Worm (Caenorhabditis elegans) whole organism, L4 larva: ENCODE data around the gene lron-5.
A peak's percentile ranks its signal among the peaks of the same experiment; 100 is the strongest.

Experiments
- D1046.2 ChIP-seq: fragments of 200-800 bp; sonication (Bioruptor generic); IDR thresholded peaks from 2 replicates; pipeline ENCODE4 v1.3.6; 2022; ENCODE audit warnings: missing genetic modification characterization, missing compliant biosample characterization
- F26F4.8 ChIP-seq: fragments of 200-800 bp; sonication (Bioruptor generic); conservative IDR thresholded peaks from 2 replicates; pipeline ENCODE4 v1.3.6; 2022; ENCODE audit warnings: missing genetic modification characterization, missing compliant biosample characterization
- F37D6.2 ChIP-seq: sonication (generic microtip); optimal IDR thresholded peaks from 2 replicates; lab custom pipeline; 2016; ENCODE audit warnings: mild to moderate bottlenecking, missing genetic modification characterization, missing compliant biosample characterization
- R02D3.7 ChIP-seq: fragments of 150-350 bp; sonication (generic microtip); optimal IDR thresholded peaks from 3 replicates; lab custom pipeline; 2014; ENCODE audit warnings: missing biosample characterization, missing genetic modification characterization
- Y105C5A.15 ChIP-seq: fragments of 200-800 bp; sonication (Bioruptor generic); IDR thresholded peaks from 2 replicates; pipeline ENCODE4 v1.3.6; 2022; ENCODE audit warnings: missing genetic modification characterization, missing compliant biosample characterization
- Y75B8A.6 ChIP-seq: fragments of 200-800 bp; sonication (Bioruptor generic); IDR thresholded peaks from 2 replicates; pipeline ENCODE4 v1.3.6; 2022; ENCODE audit warnings: missing genetic modification reagents, missing genetic modification characterization, missing compliant biosample characterization
- ZK546.5 ChIP-seq, 2 experiments: sonication (generic microtip); optimal IDR thresholded peaks; 2 replicates each; lab custom pipeline; 2017; ENCODE audit warnings: missing biosample characterization in 2 of 2, missing genetic modification characterization in 2 of 2
- aha-1 ChIP-seq: fragments of 150-350 bp; peaks from one replicate; lab custom pipeline; 2014; ENCODE audit warnings: missing biosample characterization, missing genetic modification characterization
- attf-4 ChIP-seq: sonication (generic microtip); optimal IDR thresholded peaks from 3 replicates; lab custom pipeline; 2017; ENCODE audit warnings: missing biosample characterization, missing genetic modification characterization
- ceh-28 ChIP-seq: fragments of 150-350 bp; optimal IDR thresholded peaks from 2 replicates; lab custom pipeline; 2014; ENCODE audit warnings: missing biosample characterization, missing genetic modification reagents, missing genetic modification characterization
- ceh-44 ChIP-seq: fragments of 200-800 bp; sonication (Bioruptor generic); IDR thresholded peaks from 2 replicates; pipeline ENCODE4 v1.3.6; 2022; ENCODE audit warnings: missing genetic modification reagents, missing genetic modification characterization, missing compliant biosample characterization
- ces-1 ChIP-seq: fragments of 150-350 bp; sonication (generic microtip); optimal IDR thresholded peaks from 4 replicates; lab custom pipeline; 2014; ENCODE audit warnings: missing biosample characterization, missing genetic modification reagents, missing genetic modification characterization
- daf-16 ChIP-seq, 3 experiments: sonication (generic microtip); optimal IDR thresholded peaks; 2 replicates each; lab custom pipeline; 2016 to 2017; ENCODE audit warnings: missing genetic modification characterization in 3 of 3, missing genetic modification reagents in 3 of 3, mild to moderate bottlenecking in 2 of 3, missing compliant biosample characterization in 2 of 3, missing biosample characterization in 1 of 3, moderate library complexity in 1 of 3
- daf-19 ChIP-seq: fragments of 200-800 bp; sonication (Bioruptor generic); conservative IDR thresholded peaks from 2 replicates; pipeline ENCODE4 v1.3.6; 2022; ENCODE audit warnings: missing genetic modification characterization, missing compliant biosample characterization
- dmd-6 ChIP-seq: fragments of 200-800 bp; sonication (Bioruptor generic); IDR thresholded peaks from 2 replicates; pipeline ENCODE4 v1.3.6; 2022; ENCODE audit warnings: missing genetic modification reagents, missing genetic modification characterization, missing compliant biosample characterization
- dpl-1 ChIP-seq: fragments of 150-350 bp; optimal IDR thresholded peaks from 2 replicates; lab custom pipeline; 2014; ENCODE audit warnings: missing biosample characterization, missing genetic modification reagents, missing genetic modification characterization
- fkh-10 ChIP-seq: fragments of 150-350 bp; optimal IDR thresholded peaks from 2 replicates; lab custom pipeline; 2014; ENCODE audit warnings: missing biosample characterization, missing genetic modification reagents, missing genetic modification characterization
- gei-8 ChIP-seq: fragments of 200-800 bp; sonication (Bioruptor generic); optimal IDR thresholded peaks from 2 replicates; lab custom pipeline; 2018; ENCODE audit warnings: mild to moderate bottlenecking, missing genetic modification characterization, missing compliant biosample characterization
- hif-1 ChIP-seq, 2 experiments: sonication (generic microtip); optimal IDR thresholded peaks; 2 replicates each; lab custom pipeline; 2016 to 2017; ENCODE audit warnings: missing compliant biosample characterization in 2 of 2, missing genetic modification characterization in 2 of 2, missing genetic modification reagents in 2 of 2, missing genotype in 2 of 2, mild to moderate bottlenecking in 1 of 2
- hlh-11 ChIP-seq: fragments of 200-800 bp; sonication (Bioruptor generic); optimal IDR thresholded peaks from 2 replicates; lab custom pipeline; 2018; ENCODE audit warnings: mild to moderate bottlenecking, missing genetic modification characterization, missing compliant biosample characterization
- hlh-30 ChIP-seq: sonication (generic microtip); optimal IDR thresholded peaks from 2 replicates; lab custom pipeline; 2017; ENCODE audit warnings: antibody characterized with exemption, mild to moderate bottlenecking, missing genetic modification characterization, missing compliant biosample characterization; ENCODE audit not compliant: insufficient read depth
- hmg-1.1 ChIP-seq: fragments of 200-800 bp; sonication (Bioruptor generic); IDR thresholded peaks from 2 replicates; pipeline ENCODE4 v1.3.6; 2022; ENCODE audit warnings: missing genetic modification reagents, missing genetic modification characterization, missing compliant biosample characterization
- jun-1 ChIP-seq: fragments of 150-350 bp; optimal IDR thresholded peaks from 2 replicates; lab custom pipeline; 2014; ENCODE audit warnings: missing biosample characterization, missing genetic modification reagents, missing genetic modification characterization
- lin-38 ChIP-seq: fragments of 200-800 bp; sonication (Bioruptor generic); IDR thresholded peaks from 2 replicates; pipeline ENCODE4 v1.3.6; 2022; ENCODE audit warnings: missing genetic modification reagents, missing genetic modification characterization, missing compliant biosample characterization
- lsy-2 ChIP-seq, 2 experiments: fragments of 150-350 bp in 1 of 2; sonication (generic microtip) in 1 of 2; optimal IDR thresholded peaks; 2 replicates each; lab custom pipeline; 2014 to 2017; ENCODE audit warnings: missing biosample characterization in 2 of 2, missing genetic modification characterization in 2 of 2
- mdl-1 ChIP-seq, 2 experiments: fragments of 150-350 bp in 1 of 2; sonication (generic microtip) in 1 of 2; optimal IDR thresholded peaks; 2 replicates each; lab custom pipeline; 2014 to 2017; ENCODE audit warnings: missing biosample characterization in 2 of 2, missing genetic modification characterization in 2 of 2
- mes-2 ChIP-seq: sonication (generic microtip); optimal IDR thresholded peaks from 2 replicates; lab custom pipeline; 2016; ENCODE audit warnings: missing genotype, mild to moderate bottlenecking, missing genetic modification characterization, missing compliant biosample characterization; ENCODE audit not compliant: poor library complexity, severe bottlenecking
- nhr-11 ChIP-seq: fragments of 150-350 bp; optimal IDR thresholded peaks from 2 replicates; lab custom pipeline; 2014; ENCODE audit warnings: missing biosample characterization, missing genetic modification characterization
- nhr-111 ChIP-seq: fragments of 200-800 bp; sonication (Bioruptor generic); optimal IDR thresholded peaks from 2 replicates; lab custom pipeline; 2018; ENCODE audit warnings: mild to moderate bottlenecking, missing genetic modification characterization, missing compliant biosample characterization
- nhr-6 ChIP-seq: fragments of 150-350 bp; optimal IDR thresholded peaks from 2 replicates; lab custom pipeline; 2014; ENCODE audit warnings: missing biosample characterization, missing genetic modification characterization
- rbr-2 ChIP-seq: sonication (generic microtip); optimal IDR thresholded peaks from 2 replicates; lab custom pipeline; 2016; ENCODE audit warnings: missing genotype, missing genetic modification characterization, missing compliant biosample characterization
- saeg-2 ChIP-seq: fragments of 200-800 bp; sonication (Bioruptor generic); IDR thresholded peaks from 2 replicates; pipeline ENCODE4 v1.3.6; 2022; ENCODE audit warnings: missing genetic modification reagents, missing genetic modification characterization, missing compliant biosample characterization
- sdz-12 ChIP-seq: fragments of 200-800 bp; sonication (Bioruptor generic); optimal IDR thresholded peaks from 2 replicates; lab custom pipeline; 2018; ENCODE audit warnings: mild to moderate bottlenecking, missing genetic modification characterization, missing compliant biosample characterization
- snpc-4 ChIP-seq: fragments of 150-350 bp; optimal IDR thresholded peaks from 2 replicates; lab custom pipeline; 2014; ENCODE audit warnings: missing biosample characterization, missing genetic modification characterization
- tag-97 ChIP-seq: fragments of 200-800 bp; sonication (Bioruptor generic); IDR thresholded peaks from 2 replicates; pipeline ENCODE4 v1.3.6; 2022; ENCODE audit warnings: missing genetic modification characterization, missing compliant biosample characterization
- tra-1 ChIP-seq: fragments of 200-800 bp; sonication (Bioruptor generic); IDR thresholded peaks from 2 replicates; pipeline ENCODE4 v1.3.6; 2022; ENCODE audit warnings: missing genetic modification reagents, missing genetic modification characterization, missing compliant biosample characterization
- unc-130 ChIP-seq: sonication (generic microtip); optimal IDR thresholded peaks from 2 replicates; lab custom pipeline; 2016; ENCODE audit warnings: missing genetic modification reagents, missing genetic modification characterization, missing compliant biosample characterization
- unc-62 ChIP-seq, 3 experiments: fragments of 150-350 bp in 1 of 3; sonication (generic microtip); optimal IDR thresholded peaks in 2 of 3; peaks in 1 of 3; 1 replicate in 1 of 3; 2 replicates in 2 of 3; lab custom pipeline; 2014 to 2017; ENCODE audit warnings: missing biosample characterization in 3 of 3, missing genetic modification characterization in 3 of 3, missing genetic modification reagents in 3 of 3, missing genotype in 1 of 3
- vab-7 ChIP-seq: fragments of 200-800 bp; sonication (Bioruptor generic); IDR thresholded peaks from 2 replicates; pipeline ENCODE4 v1.3.6; 2022; ENCODE audit warnings: missing genetic modification reagents, missing genetic modification characterization, missing compliant biosample characterization
- zip-11 ChIP-seq: fragments of 200-800 bp; sonication (Bioruptor generic); IDR thresholded peaks from 2 replicates; pipeline ENCODE4 v1.3.6; 2022; ENCODE audit warnings: missing genetic modification characterization, missing compliant biosample characterization

lron-5 gene

DNA sequence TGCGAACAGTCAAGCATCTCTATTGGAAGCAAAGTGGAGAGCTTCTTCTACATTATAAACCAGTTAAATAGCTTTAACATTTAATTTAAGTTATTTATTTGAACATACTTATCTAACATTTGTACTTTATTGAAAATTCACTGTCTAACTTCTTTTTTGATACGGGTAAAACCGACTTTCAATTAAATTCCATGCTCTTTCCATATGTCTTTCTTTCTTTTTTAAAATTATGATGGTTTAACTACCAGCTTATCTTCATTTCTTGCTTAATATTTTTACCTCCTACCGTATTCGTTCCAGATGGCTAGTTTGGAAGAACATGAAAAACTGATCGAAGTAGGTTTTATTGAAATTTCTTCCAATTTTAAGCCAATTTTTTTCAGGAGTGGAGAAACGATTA is 41.3 kb upstream of the lron-5 start, which contains the start of gene F35G12.12:
TSS of gene F35G12.12 (plus strand) at position 301 of the 400 bp plus-strand sequence.
- no peak for TF ChIP-seq attf-4 (tag; lab: Kevin White, UChicago)
- no peak for TF ChIP-seq zip-11 (GFP tag; lab: Robert Waterston, UW)
- no peak for TF ChIP-seq gei-8 (GFP tag; lab: Kevin White, UChicago)
- TF ChIP-seq fkh-10 = no peak
- no peak for TF ChIP-seq F37D6.2
- no peak for TF ChIP-seq hlh-30
- TF ChIP-seq, all 104 proteins: peak for 0

DNA sequence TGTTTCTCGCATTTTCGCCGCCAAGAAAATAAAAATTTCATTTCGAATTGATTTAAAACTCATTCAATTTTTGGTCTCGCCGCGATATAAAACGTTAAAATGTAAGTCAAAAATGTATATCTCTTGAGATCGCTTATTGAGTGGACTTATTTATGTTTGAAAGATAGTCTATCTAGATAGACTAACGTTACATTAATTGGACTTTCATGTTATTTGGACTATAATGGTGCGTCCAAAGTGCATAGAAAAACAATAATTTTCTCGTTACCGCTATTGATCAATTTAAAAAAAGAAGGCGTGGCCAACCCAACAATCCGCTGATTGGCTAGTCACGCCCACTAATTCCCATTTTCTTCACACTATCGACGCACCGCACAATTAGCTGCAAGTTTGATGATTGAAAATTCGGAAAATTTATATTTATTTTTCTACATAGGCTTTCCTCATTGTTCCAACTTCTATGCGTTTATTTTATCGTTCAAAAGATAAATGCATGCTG is 38.7 kb upstream of the lron-5 start, which contains the start of gene F35G12.5:
TSS of gene F35G12.5 (plus strand) at position 51 of the 499 bp plus-strand sequence.
- TF ChIP-seq sdz-12 = no peak

DNA sequence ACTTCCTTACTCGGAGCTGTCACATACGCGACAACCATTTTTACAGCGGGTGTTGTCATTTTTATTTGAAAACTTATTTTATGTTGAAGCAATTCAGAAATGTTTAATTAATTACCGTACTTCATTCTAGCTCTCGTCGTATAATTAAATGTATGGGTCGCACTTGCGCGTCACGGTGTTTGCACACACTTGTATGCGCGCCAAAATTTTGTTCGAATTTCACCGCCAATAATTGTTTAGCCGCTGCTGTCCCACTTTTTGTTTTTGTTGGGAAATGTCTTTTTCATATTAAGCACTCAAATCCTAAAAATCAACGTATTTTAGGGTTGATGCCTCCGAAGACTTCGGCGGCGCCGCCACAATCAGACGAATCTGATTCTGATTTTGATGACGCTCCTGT is 35.7 kb upstream of the lron-5 start, which contains the start of the genes F35G12.7 and smc-4:
TSS of gene F35G12.7 (minus strand) at position 154 of the 400 bp plus-strand sequence.
TSS of gene smc-4 (plus strand) at position 325 of the 400 bp plus-strand sequence.
- TF ChIP-seq dmd-6 (GFP tag; lab: Robert Waterston, UW) (peak; percentile 47; the same call in 1 of the 2 replicates), ceh-44 (GFP tag; lab: Robert Waterston, UW) (0 out of 2 replicates have a peak, but pooled peaks have one; percentile 30), daf-19 (GFP tag; lab: Robert Waterston, UW) (peak; percentile 58; the same call in 1 of the 2 replicates), hlh-11 (peak; percentile 34), rbr-2 (tag; lab: Kevin White, UChicago) (peak; percentile 26), vab-7 (GFP tag; lab: Robert Waterston, UW) (no peak), nhr-6 (tag; lab: Kevin White, UChicago) (peak; percentile 19), unc-62 (GFP tag; optimal IDR thresholded peaks at IDR 0.05 in 1 of 2; lab: Kevin White, UChicago) (peak in 1 of 2 experiments; percentile 86), unc-62 (tag; optimal IDR thresholded peaks at IDR 0.05; lab: Kevin White, UChicago) (no peak), mes-2 (tag; lab: Kevin White, UChicago) (peak; percentile 78), unc-130 (GFP tag; lab: Kevin White, UChicago) (peak; percentile 56), F26F4.8 (no peak), hmg-1.1 (GFP tag; lab: Robert Waterston, UW) (peak; percentile 34; the same call in 1 of the 2 replicates), lin-38 (peak; percentile 66), attf-4 (tag; lab: Kevin White, UChicago) (no peak), saeg-2 (GFP tag; lab: Robert Waterston, UW) (no peak), lsy-2 (tag; optimal IDR thresholded peaks at IDR 0.05; lab: Kevin White, UChicago) (peak; percentile 60 to 93), dpl-1 (peak; percentile 85)

DNA sequence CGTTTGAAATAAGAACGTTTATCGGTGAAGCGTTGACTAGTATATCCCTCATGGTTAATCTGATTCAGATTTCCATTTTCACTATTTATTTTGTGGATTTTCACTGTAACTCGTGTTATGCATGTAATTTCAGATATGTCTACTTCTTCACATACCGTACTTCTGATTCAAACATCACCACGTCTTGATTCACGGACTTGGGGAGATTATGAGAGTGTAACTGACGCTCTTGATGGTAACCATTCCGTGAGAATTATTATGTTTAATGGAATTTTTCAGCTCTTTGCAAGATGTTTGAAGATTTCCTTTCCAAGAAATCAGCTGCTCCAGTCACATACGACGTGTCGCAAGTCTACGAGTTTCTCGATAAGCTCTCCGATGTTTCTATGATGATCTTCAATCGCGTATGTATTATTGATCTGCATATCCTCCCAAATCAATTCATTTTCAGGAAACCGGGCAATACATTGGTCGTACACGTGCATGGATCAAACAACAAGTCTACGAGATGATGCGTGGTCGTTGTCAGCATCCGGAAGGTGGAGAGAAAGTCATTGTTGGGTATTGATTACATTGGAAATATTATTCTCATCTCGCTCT is 29.6 kb upstream of the lron-5 start, which contains the start of gene erh-2:
TSS of gene erh-2 (plus strand) at position 134 of the 600 bp plus-strand sequence.
- no peak for TF ChIP-seq Y75B8A.6 (GFP tag; lab: Robert Waterston, UW)
- TF ChIP-seq zip-11 (GFP tag; lab: Robert Waterston, UW) = no peak
- TF ChIP-seq unc-62 (GFP tag; optimal IDR thresholded peaks at IDR 0.05 in 1 of 2; lab: Kevin White, UChicago) = peak in 1 of 2 experiments; percentile 74
- TF ChIP-seq unc-62 (tag; optimal IDR thresholded peaks at IDR 0.05; lab: Kevin White, UChicago) = no peak
- no peak for TF ChIP-seq nhr-11 (tag; lab: Kevin White, UChicago)
- TF ChIP-seq Y105C5A.15 = 0 out of 2 replicates have a peak, but pooled peaks have one; percentile 29
- no peak for TF ChIP-seq snpc-4 (tag; lab: Kevin White, UChicago)
- no peak for TF ChIP-seq hlh-11

DNA sequence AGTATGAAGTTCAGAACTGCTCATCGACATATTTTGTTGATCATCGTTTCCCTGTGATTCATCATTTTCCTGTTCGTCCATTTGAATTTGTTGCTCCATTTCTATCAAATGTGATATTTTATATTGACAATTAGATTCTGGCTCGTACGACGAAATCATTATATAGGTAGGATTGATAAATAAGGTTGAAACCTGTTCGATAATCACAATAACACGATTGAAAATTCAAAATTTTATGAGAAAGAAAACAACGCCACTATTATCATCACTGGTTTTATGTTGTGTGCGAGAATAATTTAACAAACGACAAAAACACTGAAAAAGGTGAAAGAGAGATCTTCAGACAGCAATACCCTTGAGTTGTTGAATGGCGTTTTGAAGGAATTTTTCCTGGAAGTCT is 28.5 kb upstream of the lron-5 start, which contains the start of gene apc-11:
TSS of gene apc-11 (minus strand) at position 101 of the 400 bp plus-strand sequence.
- no peak for TF ChIP-seq nhr-111 (GFP tag; lab: Kevin White, UChicago)
- no peak for TF ChIP-seq ceh-28
- no peak for TF ChIP-seq mdl-1 (tag; optimal IDR thresholded peaks at IDR 0.05; lab: Kevin White, UChicago)
- no peak for TF ChIP-seq ces-1
- TF ChIP-seq lin-38 = no peak
- TF ChIP-seq daf-16 (GFP tag; optimal IDR thresholded peaks at IDR 0.05; lab: Kevin White, UChicago) = no peak
- TF ChIP-seq daf-16 (tag; optimal IDR thresholded peaks at IDR 0.05; lab: Kevin White, UChicago) = no peak
- no peak for TF ChIP-seq D1046.2 (GFP tag; lab: Robert Waterston, UW)
- TF ChIP-seq vab-7 (GFP tag; lab: Robert Waterston, UW) = no peak
- TF ChIP-seq R02D3.7 (tag; lab: Kevin White, UChicago) = no peak
- TF ChIP-seq tag-97 = no peak
- TF ChIP-seq aha-1 (tag; lab: Kevin White, UChicago) = no peak
- no peak for TF ChIP-seq ZK546.5 (tag; optimal IDR thresholded peaks at IDR 0.05; lab: Kevin White, UChicago)
- no peak for TF ChIP-seq gei-8 (GFP tag; lab: Kevin White, UChicago)
- no peak for TF ChIP-seq F26F4.8
- TF ChIP-seq hif-1 (tag; optimal IDR thresholded peaks at IDR 0.05; lab: Kevin White, UChicago) = no peak
- no peak for TF ChIP-seq jun-1 (tag; lab: Kevin White, UChicago)
- no peak for TF ChIP-seq tra-1 (GFP tag; lab: Robert Waterston, UW)
